Worm (Caenorhabditis elegans) whole organism, young adult: ENCODE measurements around the gene srh-281.
A peak's percentile ranks its signal among the peaks of the same experiment; 100 is the strongest.

ENCODE experiments used
- F49E8.2 ChIP-seq: sonication (generic microtip); optimal IDR thresholded peaks from 3 replicates; lab custom pipeline; 2017; ENCODE audit warnings: missing genetic modification characterization, mild to moderate bottlenecking, missing compliant biosample characterization, antibody characterized with exemption, moderate library complexity; ENCODE audit not compliant: insufficient read depth
- F57A8.1 ChIP-seq: fragments of 200-800 bp; sonication (Bioruptor generic); optimal IDR thresholded peaks from 2 replicates; lab custom pipeline; 2018; ENCODE audit warnings: mild to moderate bottlenecking, missing genetic modification characterization, moderate library complexity, missing compliant biosample characterization
- F57C9.4 ChIP-seq: sonication (generic microtip); optimal IDR thresholded peaks from 2 replicates; lab custom pipeline; 2017; ENCODE audit warnings: mild to moderate bottlenecking, missing genetic modification characterization, missing compliant biosample characterization
- Y53G8AR.9 ChIP-seq: fragments of 200-800 bp; sonication (Bioruptor generic); conservative IDR thresholded peaks from 2 replicates; pipeline ENCODE4 v1.3.6; 2022; ENCODE audit warnings: missing genetic modification reagents, missing genetic modification characterization, missing compliant biosample characterization
- ZK185.1 ChIP-seq: sonication (generic microtip); optimal IDR thresholded peaks from 2 replicates; lab custom pipeline; 2016; ENCODE audit warnings: mild to moderate bottlenecking, missing genetic modification characterization, missing compliant biosample characterization; ENCODE audit not compliant: poor library complexity, severe bottlenecking
- bed-2 ChIP-seq: fragments of 200-800 bp; sonication (Bioruptor generic); IDR thresholded peaks from 2 replicates; pipeline ENCODE4 v1.3.6; 2022; ENCODE audit warnings: missing genetic modification reagents, missing genetic modification characterization, missing compliant biosample characterization
- ceh-91 ChIP-seq: fragments of 200-800 bp; sonication (Bioruptor generic); IDR thresholded peaks from 2 replicates; pipeline ENCODE4 v1.3.6; 2022; ENCODE audit warnings: missing genetic modification reagents, missing genetic modification characterization, missing compliant biosample characterization
- egl-18 ChIP-seq: fragments of 200-800 bp; sonication (Bioruptor generic); IDR thresholded peaks from 2 replicates; pipeline ENCODE4 v1.3.6; 2022; ENCODE audit warnings: missing genetic modification reagents, missing genetic modification characterization, missing compliant biosample characterization
- hlh-12 ChIP-seq: sonication (generic microtip); optimal IDR thresholded peaks from 2 replicates; lab custom pipeline; 2016; ENCODE audit warnings: missing genetic modification characterization, missing compliant biosample characterization
- hlh-26 ChIP-seq: fragments of 200-800 bp; sonication (Bioruptor generic); conservative IDR thresholded peaks from 2 replicates; pipeline ENCODE4 v1.3.6; 2022; ENCODE audit warnings: missing genetic modification reagents, missing genetic modification characterization, missing compliant biosample characterization
- hrde-1 ChIP-seq: sonication (generic microtip); optimal IDR thresholded peaks from 2 replicates; lab custom pipeline; 2016; ENCODE audit warnings: missing genetic modification characterization, mild to moderate bottlenecking, missing compliant biosample characterization, moderate library complexity, missing genotype, missing genetic modification reagents, borderline replicate concordance
- let-607 ChIP-seq, 2 experiments: fragments of 200-800 bp in 1 of 2; sonication (Bioruptor generic) in 1 of 2; sonication (generic microtip) in 1 of 2; optimal IDR thresholded peaks; 2 replicates each; lab custom pipeline; 2016 to 2018; ENCODE audit warnings: mild to moderate bottlenecking in 2 of 2, missing compliant biosample characterization in 2 of 2, missing genetic modification characterization in 2 of 2, moderate library complexity in 2 of 2, missing genotype in 1 of 2
- lin-40 ChIP-seq: sonication (generic microtip); optimal IDR thresholded peaks from 2 replicates; lab custom pipeline; 2016; ENCODE audit warnings: missing genetic modification characterization, mild to moderate bottlenecking, missing compliant biosample characterization, missing genotype, missing genetic modification reagents
- lir-1 ChIP-seq: fragments of 200-800 bp; sonication (Bioruptor generic); conservative IDR thresholded peaks from 2 replicates; pipeline ENCODE4 v1.3.6; 2022; ENCODE audit warnings: missing genetic modification reagents, missing genetic modification characterization, missing compliant biosample characterization
- lsy-27 ChIP-seq: sonication (generic microtip); optimal IDR thresholded peaks from 2 replicates; lab custom pipeline; 2017; ENCODE audit warnings: missing genetic modification characterization, mild to moderate bottlenecking, missing compliant biosample characterization, antibody characterized with exemption, missing genotype, borderline replicate concordance; ENCODE audit not compliant: insufficient read depth
- nhr-179 ChIP-seq: sonication (generic microtip); optimal IDR thresholded peaks from 2 replicates; lab custom pipeline; 2016; ENCODE audit warnings: mild to moderate bottlenecking, missing genetic modification characterization, missing compliant biosample characterization
- nhr-27 ChIP-seq: fragments of 200-800 bp; sonication (Bioruptor generic); optimal IDR thresholded peaks from 2 replicates; lab custom pipeline; 2018; ENCODE audit warnings: mild to moderate bottlenecking, missing genetic modification characterization, moderate library complexity, missing compliant biosample characterization
- nhr-80 ChIP-seq: sonication (generic microtip); optimal IDR thresholded peaks from 2 replicates; lab custom pipeline; 2016; ENCODE audit warnings: missing genetic modification characterization, missing compliant biosample characterization
- nhr-90 ChIP-seq: sonication (generic microtip); optimal IDR thresholded peaks from 2 replicates; lab custom pipeline; 2016; ENCODE audit warnings: missing genotype, mild to moderate bottlenecking, missing genetic modification characterization, missing compliant biosample characterization
- pha-4 ChIP-seq: fragments of 150-350 bp; sonication (generic microtip); optimal IDR thresholded peaks from 2 replicates; lab custom pipeline; 2014; ENCODE audit warnings: missing biosample characterization, missing genetic modification reagents, missing genetic modification characterization
- rpc-1 ChIP-seq, 2 experiments: fragments of 150-350 bp in 1 of 2; sonication (generic microtip) in 1 of 2; optimal IDR thresholded peaks; 2 replicates each; lab custom pipeline; 2014 to 2018; ENCODE audit warnings: missing biosample characterization in 1 of 2, missing genetic modification characterization in 1 of 2, missing genetic modification reagents in 1 of 2, missing genotype in 1 of 2
- sea-2 ChIP-seq: fragments of 200-800 bp; sonication (Bioruptor generic); IDR thresholded peaks from 2 replicates; pipeline ENCODE4 v1.3.6; 2022; ENCODE audit warnings: missing genetic modification characterization, missing compliant biosample characterization
- snpc-1.1 ChIP-seq: sonication (generic microtip); optimal IDR thresholded peaks from 2 replicates; lab custom pipeline; 2017; ENCODE audit warnings: missing genetic modification characterization, mild to moderate bottlenecking, missing compliant biosample characterization, antibody characterized with exemption, moderate library complexity, missing genotype, missing genetic modification reagents; ENCODE audit not compliant: insufficient read depth
- snpc-1.3 ChIP-seq: sonication (generic microtip); optimal IDR thresholded peaks from 2 replicates; lab custom pipeline; 2017; ENCODE audit warnings: missing genetic modification characterization, mild to moderate bottlenecking, missing compliant biosample characterization, antibody characterized with exemption, moderate library complexity, missing genotype, missing genetic modification reagents; ENCODE audit not compliant: insufficient read depth
- somi-1 ChIP-seq: fragments of 200-800 bp; sonication (Bioruptor generic); optimal IDR thresholded peaks from 2 replicates; lab custom pipeline; 2018; ENCODE audit warnings: mild to moderate bottlenecking, missing genetic modification characterization, missing compliant biosample characterization
- unc-62 ChIP-seq: fragments of 150-350 bp; optimal IDR thresholded peaks from 2 replicates; lab custom pipeline; 2014; ENCODE audit warnings: missing biosample characterization, missing genetic modification reagents, missing genetic modification characterization
- xnd-1 ChIP-seq: sonication (generic microtip); optimal IDR thresholded peaks from 2 replicates; lab custom pipeline; 2016; ENCODE audit warnings: missing genotype, missing genetic modification reagents, missing genetic modification characterization, missing compliant biosample characterization
- ztf-18 ChIP-seq: sonication (generic microtip); optimal IDR thresholded peaks from 2 replicates; lab custom pipeline; 2016; ENCODE audit warnings: missing genotype, mild to moderate bottlenecking, missing genetic modification characterization, missing compliant biosample characterization
- ztf-26 ChIP-seq: sonication (generic microtip); optimal IDR thresholded peaks from 2 replicates; lab custom pipeline; 2017; ENCODE audit warnings: missing genetic modification characterization, missing compliant biosample characterization
- ztf-6 ChIP-seq: fragments of 200-800 bp; sonication (Bioruptor generic); IDR thresholded peaks from 2 replicates; pipeline ENCODE4 v1.3.6; 2022; ENCODE audit warnings: missing genetic modification reagents, missing genetic modification characterization, missing compliant biosample characterization

Gene srh-281

ce11 chrV:16190485-16190884, at the start of gene srh-281:
srh-281 (plus strand) TSS chrV:16190785.
- TF ChIP-seq Y53G8AR.9 (no peak), xnd-1 (tag; lab: Kevin White, UChicago) (no peak), ceh-91 (GFP tag; lab: Robert Waterston, UW) (no peak), lin-40 (tag; lab: Kevin White, UChicago) (no peak)

ce11 chrV:16141071-16141470, 49.5 kb upstream of the srh-281 start, which contains the start of gene clc-32:
clc-32 (minus strand) TSS chrV:16141171.
- no peak for TF ChIP-seq nhr-27
- TF ChIP-seq, all 124 proteins: peak for 0

ce11 chrV:16142371-16142770, 48.2 kb upstream of the srh-281 start, which contains the start of gene fbxa-18:
fbxa-18 (plus strand) TSS chrV:16142671.
- TF ChIP-seq egl-18 (no peak), sea-2 (GFP tag; lab: Robert Waterston, UW) (no peak), ztf-6 (GFP tag; lab: Robert Waterston, UW) (no peak), F57A8.1 (GFP tag; lab: Kevin White, UChicago) (no peak)

- TF ChIP-seq snpc-1.1 (tag; lab: Kevin White, UChicago) (no peak), nhr-80 (tag; lab: Kevin White, UChicago) (peak; percentile 61)
These were observed 47.5 kb upstream of the srh-281 start, which contains the start of gene fbxa-88 for ce11 chrV:16143066-16143581. fbxa-88 (minus strand) TSS chrV:16143116.

ce11 chrV:16145009-16145408, 45.6 kb upstream of the srh-281 start:
- TF ChIP-seq rpc-1 (optimal IDR thresholded peaks at IDR 0.05; lab: Kevin White, UChicago) (no peak), rpc-1 (tag; optimal IDR thresholded peaks at IDR 0.05; lab: Kevin White, UChicago) (no peak), nhr-80 (tag; lab: Kevin White, UChicago) (no peak), pha-4 (tag; lab: Kevin White, UChicago) (no peak), egl-18 (no peak), hlh-12 (tag; lab: Kevin White, UChicago) (no peak), unc-62 (no peak), ztf-18 (tag; lab: Kevin White, UChicago) (no peak), snpc-1.3 (no peak), F49E8.2 (no peak), somi-1 (GFP tag; lab: Kevin White, UChicago) (no peak), bed-2 (GFP tag; lab: Robert Waterston, UW) (no peak), ZK185.1 (tag; lab: Kevin White, UChicago) (no peak), lsy-27 (no peak), nhr-179 (tag; lab: Kevin White, UChicago) (no peak), F57C9.4 (tag; lab: Kevin White, UChicago) (no peak), ztf-26 (tag; lab: Kevin White, UChicago) (no peak), nhr-90 (no peak), hlh-26 (GFP tag; lab: Robert Waterston, UW) (no peak), lir-1 (no peak), hrde-1 (tag; lab: Kevin White, UChicago) (no peak)
- TF ChIP-seq, all 124 proteins: peak for 0

- no peak for TF ChIP-seq let-607 (tag; optimal IDR thresholded peaks at IDR 0.05; lab: Kevin White, UChicago)
These were observed 41.8 kb upstream of the srh-281 start, which contains the start of gene F10A3.4 for ce11 chrV:16148805-16149204. F10A3.4 (plus strand) TSS chrV:16149105.
